Worm (Caenorhabditis elegans) whole organism, early embryonic: Measurements from ENCODE around the gene mel-32.

Experiments used
- F13C5.2 ChIP-seq: sonication (generic microtip); optimal IDR thresholded peaks from 2 replicates; lab custom pipeline; 2017; ENCODE audit warnings: mild to moderate bottlenecking, missing genetic modification characterization, inconsistent platforms, missing compliant biosample characterization
- ama-1 ChIP-seq: fragments of 150-350 bp; optimal IDR thresholded peaks from 2 replicates; lab custom pipeline; 2014
- ceh-36 ChIP-seq: sonication (generic microtip); optimal IDR thresholded peaks from 2 replicates; lab custom pipeline; 2016; ENCODE audit warnings: missing genetic modification characterization, inconsistent platforms, missing compliant biosample characterization
- ets-7 ChIP-seq: sonication (generic microtip); optimal IDR thresholded peaks from 2 replicates; lab custom pipeline; 2016; ENCODE audit warnings: missing genotype, missing genetic modification characterization, missing compliant biosample characterization
- flt-1 ChIP-seq: fragments of 200-800 bp; sonication (Bioruptor generic); IDR thresholded peaks from 2 replicates; pipeline ENCODE4 v1.3.6; 2022; ENCODE audit warnings: missing genetic modification characterization, missing compliant biosample characterization
- hmbx-1 ChIP-seq: sonication (generic microtip); optimal IDR thresholded peaks from 2 replicates; lab custom pipeline; 2016; ENCODE audit warnings: mild to moderate bottlenecking, missing genetic modification characterization, missing compliant biosample characterization
- hmg-4 ChIP-seq: fragments of 200-800 bp; sonication (Bioruptor generic); optimal IDR thresholded peaks from 2 replicates; lab custom pipeline; 2018; ENCODE audit warnings: mild to moderate bottlenecking, missing genetic modification characterization, missing compliant biosample characterization
- hnd-1 ChIP-seq: sonication (generic microtip); optimal IDR thresholded peaks from 2 replicates; lab custom pipeline; 2016; ENCODE audit warnings: missing genetic modification characterization, missing compliant biosample characterization
- pes-1 ChIP-seq: fragments of 200-800 bp; sonication (Bioruptor generic); IDR thresholded peaks from 2 replicates; pipeline ENCODE4 v1.3.6; 2022; ENCODE audit warnings: missing genetic modification reagents, missing genetic modification characterization, missing compliant biosample characterization
- scrt-1 ChIP-seq: fragments of 200-800 bp; sonication (Bioruptor generic); IDR thresholded peaks from 2 replicates; pipeline ENCODE4 v1.3.6; 2022; ENCODE audit warnings: missing genetic modification characterization, missing compliant biosample characterization
- tra-4 ChIP-seq: sonication (generic microtip); optimal IDR thresholded peaks from 2 replicates; lab custom pipeline; 2017; ENCODE audit warnings: missing genetic modification characterization, missing compliant biosample characterization

- TF ChIP-seq ets-7 (tag; lab: Kevin White, UChicago): no peak
- TF ChIP-seq hnd-1 (tag; lab: Kevin White, UChicago): no peak
- no peak for TF ChIP-seq tra-4
- no peak for TF ChIP-seq ama-1
- TF ChIP-seq hmbx-1 (tag; lab: Kevin White, UChicago): no peak
- TF ChIP-seq ceh-36 (tag; lab: Kevin White, UChicago): no peak
- TF ChIP-seq flt-1 (GFP tag; lab: Robert Waterston, UW): no peak
- TF ChIP-seq pes-1 (GFP tag; lab: Robert Waterston, UW): no peak
- TF ChIP-seq F13C5.2 (tag; lab: Kevin White, UChicago): no peak
- no peak for TF ChIP-seq scrt-1 (GFP tag; lab: Robert Waterston, UW)
- TF ChIP-seq hmg-4 (GFP tag; lab: Kevin White, UChicago): no peak
Observed at ce11 chrIII:6464913-6465312, 22.1 kb upstream of the mel-32 start, which contains the start of gene nduf-2.2.
